Fruit fly (Drosophila melanogaster): ENCODE measurements around the gene GstO1.

DNA sequence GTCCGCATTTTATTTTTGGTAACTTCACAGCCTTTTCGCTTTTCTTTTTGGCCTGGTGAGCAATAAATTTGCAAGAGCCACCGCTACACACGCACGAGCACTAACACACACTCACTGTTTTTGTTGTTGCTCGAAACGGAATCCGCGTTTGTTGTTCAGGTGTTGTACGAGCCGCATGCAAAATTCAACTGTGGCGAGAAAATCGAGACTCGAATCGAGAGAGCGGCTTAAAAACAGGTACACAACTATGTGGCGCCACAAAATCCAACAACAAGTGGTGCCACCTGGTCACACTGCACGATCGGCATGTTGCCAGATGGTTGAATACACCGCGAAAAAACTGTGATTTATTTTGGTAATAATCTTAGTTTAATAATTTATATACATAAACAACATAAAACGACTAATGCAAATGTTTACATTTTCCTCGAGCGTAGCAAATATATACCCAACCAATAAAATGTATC lies 17.7 kb downstream of the GstO1 start, which contains the start of gene CG43163:
- TF ChIP-seq Ets98B (GFP tag; IDR thresholded peaks at IDR 0.05) (peak; percentile 81), D1 (tag; optimal IDR thresholded peaks at IDR 0.05) (no peak)
